Fruit fly (Drosophila melanogaster): ENCODE results near the gene CG13919.

Gene CG13919

DNA sequence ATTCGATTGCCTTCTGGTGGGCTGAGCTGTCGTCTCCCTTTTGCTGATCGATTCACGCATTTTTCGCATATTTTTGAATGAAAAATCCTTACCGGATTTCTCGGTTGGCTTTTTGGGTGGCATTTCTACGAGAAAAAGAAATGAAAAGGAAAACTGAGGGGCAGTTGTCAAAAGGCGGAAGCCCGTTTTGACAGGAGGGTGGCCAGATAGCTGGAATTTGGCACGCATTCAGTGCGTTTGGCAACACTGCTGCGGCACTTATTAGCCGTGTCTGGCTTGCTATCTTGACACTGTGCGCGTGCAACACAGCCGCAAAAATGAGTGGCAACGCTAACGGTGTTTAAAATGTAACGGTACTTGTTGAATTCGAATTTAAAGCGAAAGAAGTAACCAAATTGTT lies 23.2 kb downstream of the CG13919 start, which contains the start of gene RpL23A (continued):
- TF ChIP-seq knrl (GFP tag; IDR thresholded peaks at IDR 0.05; ENCODE audit: partially characterized antibody): peak; percentile 72
- TF ChIP-seq sens (GFP tag): peak; percentile 98
- TF ChIP-seq CG11247 (GFP tag; IDR thresholded peaks at IDR 0.05): peak; percentile 97
- no peak for TF ChIP-seq pita (GFP tag; optimal IDR thresholded peaks at IDR 0.05)
- peak; percentile 86 for TF ChIP-seq CG15269 (tag; optimal IDR thresholded peaks at IDR 0.05)
- TF ChIP-seq CG18262 (tag; optimal IDR thresholded peaks at IDR 0.05): peak; percentile 82
- TF ChIP-seq CG10321 (GFP tag; IDR thresholded peaks at IDR 0.05): peak; percentile 74
- TF ChIP-seq HLH3B (GFP tag; IDR thresholded peaks at IDR 0.05): peak; percentile 92
- TF ChIP-seq toy (GFP tag; IDR thresholded peaks at IDR 0.05): peak; percentile 77; the same call in 1 of the 2 replicates
- peak; percentile 91 for TF ChIP-seq trem (tag; optimal IDR thresholded peaks at IDR 0.05)
- TF ChIP-seq schlank (tag; optimal IDR thresholded peaks at IDR 0.05): peak; percentile 95
- TF ChIP-seq CG15696 (tag; optimal IDR thresholded peaks at IDR 0.05): peak; percentile 71
- peak; percentile 96 for TF ChIP-seq luna (GFP tag; optimal IDR thresholded peaks at IDR 0.05)
- peak; percentile 96 for TF ChIP-seq CG10654 (GFP tag; optimal IDR thresholded peaks at IDR 0.05)
- TF ChIP-seq HLH54F (GFP tag; optimal IDR thresholded peaks at IDR 0.05): peak; percentile 96
- TF ChIP-seq tio (GFP tag; optimal IDR thresholded peaks at IDR 0.05): no peak
- peak; percentile 94 for TF ChIP-seq hkb (optimal IDR thresholded peaks at IDR 0.05)
- peak; percentile 91 for TF ChIP-seq hkb (GFP tag; IDR thresholded peaks at IDR 0.05)
- TF ChIP-seq CG4404 (GFP tag; IDR thresholded peaks at IDR 0.05): peak; percentile 83
- peak; percentile 99 for TF ChIP-seq Lhr (GFP tag; optimal IDR thresholded peaks at IDR 0.05)
- TF ChIP-seq Eip74EF (GFP tag; optimal IDR thresholded peaks at IDR 0.05): peak in 1 of 2 experiments; percentile 70
- TF ChIP-seq GATAe (GFP tag; conservative IDR thresholded peaks at IDR 0.05): peak; percentile 75
- TF ChIP-seq Ada2b (GFP tag; IDR thresholded peaks at IDR 0.05): peak; percentile 84
- TF ChIP-seq lov (optimal IDR thresholded peaks at IDR 0.05): no peak
- TF ChIP-seq lov (GFP tag; IDR thresholded peaks at IDR 0.05): peak; percentile 97
- peak; percentile 95 for TF ChIP-seq pum (GFP tag; optimal IDR thresholded peaks at IDR 0.05)
- peak; percentile 89 for TF ChIP-seq CG10147 (GFP tag; optimal IDR thresholded peaks at IDR 0.05)
- no peak for TF ChIP-seq CG17568 (GFP tag; optimal IDR thresholded peaks at IDR 0.05)
- TF ChIP-seq Ptx1 (GFP tag; IDR thresholded peaks at IDR 0.05): peak; percentile 95
- peak; percentile 95 for TF ChIP-seq CG13894 (tag; optimal IDR thresholded peaks at IDR 0.05)
- peak; percentile 49; the same call in 1 of the 2 replicates for TF ChIP-seq sna (GFP tag; IDR thresholded peaks at IDR 0.05; ENCODE audit: partially characterized antibody)
- peak; percentile 99 for TF ChIP-seq CG7987 (GFP tag; optimal IDR thresholded peaks at IDR 0.05)
- TF ChIP-seq crp (GFP tag; optimal IDR thresholded peaks at IDR 0.05): peak in 1 of 2 experiments; percentile 73
- peak; percentile 68 for TF ChIP-seq danr (GFP tag; IDR thresholded peaks at IDR 0.05)
- peak; percentile 96 for TF ChIP-seq CG6765 (GFP tag; optimal IDR thresholded peaks at IDR 0.05)
- peak; percentile 90 for TF ChIP-seq sens-2 (GFP tag; IDR thresholded peaks at IDR 0.05)
- peak; percentile 95 for TF ChIP-seq CG12744 (GFP tag; optimal IDR thresholded peaks at IDR 0.05)
- peak; percentile 92 for TF ChIP-seq CG10431 (GFP tag; optimal IDR thresholded peaks at IDR 0.05)
- peak; percentile 92 for TF ChIP-seq ind (GFP tag; optimal IDR thresholded peaks at IDR 0.05)
- no peak for TF ChIP-seq CG2129 (GFP tag; IDR thresholded peaks at IDR 0.05; ENCODE audit: partially characterized antibody)
- peak; percentile 96 for TF ChIP-seq her (GFP tag; optimal IDR thresholded peaks at IDR 0.05)
- TF ChIP-seq stc (GFP tag; IDR thresholded peaks at IDR 0.05): peak; percentile 91
- no peak for TF ChIP-seq hth (optimal IDR thresholded peaks at IDR 0.05)
- peak; percentile 86 for TF ChIP-seq CG14441 (GFP tag; IDR thresholded peaks at IDR 0.05)
- no peak for TF ChIP-seq HLH4C (GFP tag; IDR thresholded peaks at IDR 0.05; ENCODE audit: partially characterized antibody)
- TF ChIP-seq chn (GFP tag; optimal IDR thresholded peaks at IDR 0.05): peak; percentile 95
- peak; percentile 81 for TF ChIP-seq CG31365 (tag; optimal IDR thresholded peaks at IDR 0.05)
- peak; percentile 85 for TF ChIP-seq croc (GFP tag; conservative IDR thresholded peaks at IDR 0.05)
- peak; percentile 90 for TF ChIP-seq pnt (GFP tag; optimal IDR thresholded peaks at IDR 0.05)
- peak; percentile 96 for TF ChIP-seq eyg (GFP tag; optimal IDR thresholded peaks at IDR 0.05)
- TF ChIP-seq tin (GFP tag; optimal IDR thresholded peaks at IDR 0.05): peak; percentile 93
- peak; percentile 99 for TF ChIP-seq Rfx (GFP tag; IDR thresholded peaks at IDR 0.05)
